Worm (Caenorhabditis elegans): ENCODE data around the gene F22B3.8.

F22B3.8 gene

ce11 chrIV:11400098-11400497 is 24.6 kb downstream of the F22B3.8 start:
- TF ChIP-seq him-1 (tag; optimal IDR thresholded peaks at IDR 0.05) (peak; percentile 9), madf-3 (GFP tag; IDR thresholded peaks at IDR 0.05) (0 out of 2 replicates have a peak, but pooled peaks have one; percentile 31), ztf-28 (GFP tag; IDR thresholded peaks at IDR 0.05) (0 out of 2 replicates have a peak, but pooled peaks have one; percentile 58), ceh-91 (GFP tag; IDR thresholded peaks at IDR 0.05) (peak; percentile 56; the same call in 1 of the 2 replicates), F49E8.2 (tag; optimal IDR thresholded peaks at IDR 0.05; ENCODE audit: insufficient read depth) (peak; percentile 17), F37B4.10 (GFP tag; IDR thresholded peaks at IDR 0.05) (0 out of 2 replicates have a peak, but pooled peaks have one; percentile 64), attf-6 (GFP tag; IDR thresholded peaks at IDR 0.05) (peak; percentile 85), rcor-1 (GFP tag; IDR thresholded peaks at IDR 0.05) (peak; percentile 83), egl-44 (GFP tag; IDR thresholded peaks at IDR 0.05) (0 out of 2 replicates have a peak, but pooled peaks have one; percentile 33), hrde-1 (tag; optimal IDR thresholded peaks at IDR 0.05; ENCODE audit: borderline replicate concordance) (peak; percentile 10), attf-3 (GFP tag; conservative IDR thresholded peaks at IDR 0.05) (peak; percentile 39; the same call in 1 of the 2 replicates), dox-1 (GFP tag; IDR thresholded peaks at IDR 0.05) (peak; percentile 90), lin-26 (GFP tag; IDR thresholded peaks at IDR 0.05) (peak; percentile 89), Y67H2A.10 (GFP tag; conservative IDR thresholded peaks at IDR 0.05) (0 out of 2 replicates have a peak, but pooled peaks have one; percentile 27), F33H1.4 (GFP tag; IDR thresholded peaks at IDR 0.05) (peak; percentile 57), aptf-2 (GFP tag; conservative IDR thresholded peaks at IDR 0.05) (peak; percentile 69; the same call in 1 of the 2 replicates), Y53G8AR.9 (GFP tag; conservative IDR thresholded peaks at IDR 0.05) (peak; percentile 72), madf-8 (GFP tag; conservative IDR thresholded peaks at IDR 0.05) (peak; percentile 44; the same call in 1 of the 2 replicates), Y79H2A.3 (GFP tag; conservative IDR thresholded peaks at IDR 0.05) (peak; percentile 73; the same call in 1 of the 2 replicates), mcd-1 (GFP tag; IDR thresholded peaks at IDR 0.05) (peak; percentile 73), ztf-25 (GFP tag; IDR thresholded peaks at IDR 0.05) (peak; percentile 74), ekl-4 (GFP tag; IDR thresholded peaks at IDR 0.05) (peak; percentile 86), D2030.7 (GFP tag; IDR thresholded peaks at IDR 0.05) (peak; percentile 74), lsl-1 (GFP tag; optimal IDR thresholded peaks at IDR 0.05) (peak; percentile 8), C17E4.6 (GFP tag; IDR thresholded peaks at IDR 0.05) (0 out of 2 replicates have a peak, but pooled peaks have one; percentile 48), F39B2.1 (GFP tag; IDR thresholded peaks at IDR 0.05) (peak; percentile 88; the same call in 1 of the 2 replicates), tbp1 (GFP tag; optimal IDR thresholded peaks at IDR 0.05) (peak; percentile 7), madf-6 (GFP tag; IDR thresholded peaks at IDR 0.05) (peak; percentile 84), Y95B8A.8 (GFP tag; IDR thresholded peaks at IDR 0.05) (0 out of 2 replicates have a peak, but pooled peaks have one; percentile 58), nfyb-1 (GFP tag; IDR thresholded peaks at IDR 0.05) (0 out of 2 replicates have a peak, but pooled peaks have one; percentile 37), pbrm-1 (GFP tag; IDR thresholded peaks at IDR 0.05) (peak; percentile 61; the same call in 1 of the 2 replicates), Y53F4B.3 (GFP tag; IDR thresholded peaks at IDR 0.05) (peak; percentile 47; the same call in 1 of the 2 replicates), hmg-1.2 (GFP tag; IDR thresholded peaks at IDR 0.05) (peak; percentile 42; the same call in 1 of the 2 replicates), hsf-1 (GFP tag; IDR thresholded peaks at IDR 0.05) (peak; percentile 72), cebp-2 (GFP tag; IDR thresholded peaks at IDR 0.05) (0 out of 2 replicates have a peak, but pooled peaks have one; percentile 72), ceh-100 (GFP tag; IDR thresholded peaks at IDR 0.05) (peak; percentile 72)

DNA sequence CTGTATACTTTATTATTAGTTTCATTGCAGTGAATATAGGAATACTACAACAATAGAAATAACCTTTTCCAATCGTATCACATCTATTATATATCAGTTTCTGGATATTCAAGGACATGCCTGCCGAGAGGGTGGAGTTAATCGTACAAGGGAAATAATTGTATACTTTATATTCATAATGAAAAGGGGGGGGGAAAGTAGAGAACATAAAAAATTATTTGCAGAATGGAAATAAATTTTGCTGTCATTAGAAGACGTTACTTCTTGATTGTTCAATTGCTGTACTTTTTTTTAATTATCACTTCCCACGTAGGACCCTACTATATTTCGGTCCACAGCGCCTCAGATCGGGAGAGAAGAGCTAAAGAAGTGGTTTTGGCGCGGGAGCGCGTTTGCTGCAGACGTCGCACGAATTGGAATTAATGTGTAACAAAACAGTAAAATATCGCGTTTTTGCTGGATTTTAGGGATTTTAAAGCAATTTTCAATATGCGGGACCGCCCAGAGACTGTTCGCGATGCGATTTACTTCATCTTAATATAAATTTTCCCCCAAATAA is 26.4 kb downstream of the F22B3.8 start, which contains the start of gene dsl-6:
Gene dsl-6, minus strand, starts transcription at position 51 of the 559 bp plus-strand sequence.
- TF ChIP-seq ceh-100 (GFP tag; IDR thresholded peaks at IDR 0.05) (peak; percentile 53), mcd-1 (GFP tag; IDR thresholded peaks at IDR 0.05) (0 out of 2 replicates have a peak, but pooled peaks have one; percentile 30)
